In the genomic region with DNA sequence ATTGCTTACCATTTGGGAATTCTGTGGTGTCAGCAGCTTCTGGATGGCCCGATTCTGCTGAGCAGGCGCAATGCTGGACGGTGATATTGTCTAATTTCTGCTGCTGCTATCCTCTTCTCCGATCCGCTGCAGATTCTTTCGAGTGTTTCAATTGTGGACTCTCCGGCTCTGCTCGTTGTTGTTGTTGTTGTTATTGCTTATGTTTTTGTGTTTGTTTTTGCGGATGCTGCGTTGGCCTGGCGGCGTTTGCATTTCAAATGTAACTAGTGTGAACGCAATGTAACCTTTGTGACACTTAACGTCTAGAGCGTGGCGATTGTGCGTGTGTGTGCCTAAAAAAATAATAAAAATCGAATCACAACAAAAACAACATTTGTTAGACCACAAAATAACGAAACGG, we compare ENCODE assay signal across 2 fruit fly cellular contexts.
A peak's percentile ranks its signal among the peaks of the same experiment; 100 is the strongest.
TF ChIP-seq lines count a peak whose summit lies in the region.

No protein-coding gene starts in this region.

- no peak for TF ChIP-seq CTCF in whole organism, embryonic (GFP tag; optimal IDR thresholded peaks at IDR 0.05; lab: Kevin White, UChicago)

TF ChIP-seq in whole organism, adult, 20 proteins besides CTCF, POLR2A, EP300 and RAD21:
- TF ChIP-seq CG12768 (GFP tag; optimal IDR thresholded peaks at IDR 0.05; lab: Kevin White, UChicago) (no peak), tj (GFP tag; optimal IDR thresholded peaks at IDR 0.05; lab: Kevin White, UChicago) (peak; percentile 75)

TF ChIP-seq in whole organism, embryonic, 481 proteins besides CTCF, POLR2A, EP300 and RAD21:
- no peak for TF ChIP-seq CG15269 (tag; optimal IDR thresholded peaks at IDR 0.05; lab: Kevin White, UChicago)
- peak; percentile 83 for TF ChIP-seq CG4360 (GFP tag; IDR thresholded peaks at IDR 0.05; lab: Robert Waterston, UW)
- TF ChIP-seq HLH54F (GFP tag; optimal IDR thresholded peaks at IDR 0.05; lab: Kevin White, UChicago) = no peak
- TF ChIP-seq wor (GFP tag; IDR thresholded peaks at IDR 0.05; lab: Robert Waterston, UW) = no peak
- TF ChIP-seq her (GFP tag; optimal IDR thresholded peaks at IDR 0.05; lab: Kevin White, UChicago) = no peak
- TF ChIP-seq ssp (GFP tag; IDR thresholded peaks at IDR 0.05; lab: Robert Waterston, UW) = 0 out of 2 replicates have a peak, but pooled peaks have one; percentile 25
- TF ChIP-seq Dfd (GFP tag; optimal IDR thresholded peaks at IDR 0.05; lab: Kevin White, UChicago) = no peak
- TF ChIP-seq CG30020 (tag; optimal IDR thresholded peaks at IDR 0.05; lab: Kevin White, UChicago) = peak; percentile 28
- TF ChIP-seq CG33557 (GFP tag; optimal IDR thresholded peaks at IDR 0.05; lab: Kevin White, UChicago) = no peak
- TF ChIP-seq chinmo (GFP tag; IDR thresholded peaks at IDR 0.05; lab: Robert Waterston, UW; ENCODE audit: partially characterized antibody) = no peak
- TF ChIP-seq psq (GFP tag; optimal IDR thresholded peaks at IDR 0.05; lab: Kevin White, UChicago) = no peak
- peak; percentile 52 for TF ChIP-seq CG17802 (tag; optimal IDR thresholded peaks at IDR 0.05; lab: Kevin White, UChicago)
- TF ChIP-seq chm (GFP tag; IDR thresholded peaks at IDR 0.05; lab: Robert Waterston, UW) = no peak
- TF ChIP-seq CG17328 (GFP tag; IDR thresholded peaks at IDR 0.05; lab: Robert Waterston, UW) = no peak
- TF ChIP-seq Opbp (GFP tag; IDR thresholded peaks at IDR 0.05; lab: Robert Waterston, UW; ENCODE audit: partially characterized antibody) = no peak
- TF ChIP-seq aop (GFP tag; IDR thresholded peaks at IDR 0.05; lab: Robert Waterston, UW) = no peak
